Fruit fly (Drosophila melanogaster): ENCODE data around the gene chm.

chm gene

DNA sequence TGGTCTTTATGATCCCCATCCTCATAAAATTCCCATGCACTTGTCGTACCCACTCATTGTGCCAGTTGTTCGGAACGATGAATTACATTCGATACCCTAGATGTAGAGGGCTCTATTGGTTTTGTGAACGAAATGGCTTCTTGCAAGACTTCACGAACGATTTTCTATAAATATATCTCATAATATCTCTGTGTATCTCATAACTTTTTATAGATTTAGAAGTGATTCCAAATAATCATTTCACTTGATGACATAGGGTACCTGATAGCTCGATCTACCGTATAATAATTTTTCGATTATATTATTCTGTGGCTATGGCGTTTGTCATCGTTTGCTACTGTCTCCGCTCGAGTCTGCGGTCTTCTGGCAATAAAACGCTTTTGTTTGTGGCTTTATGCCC lies 15.3 kb upstream of the chm start (continued):
- TF ChIP-seq ac (GFP tag; optimal IDR thresholded peaks at IDR 0.05) (no peak), CoRest (tag; optimal IDR thresholded peaks at IDR 0.05) (peak; percentile 56), tin (GFP tag; optimal IDR thresholded peaks at IDR 0.05) (peak; percentile 51), Lpt (GFP tag; optimal IDR thresholded peaks at IDR 0.05) (no peak), Side (GFP tag; optimal IDR thresholded peaks at IDR 0.05) (peak; percentile 60), hth (optimal IDR thresholded peaks at IDR 0.05) (no peak), p53 (GFP tag; optimal IDR thresholded peaks at IDR 0.05) (no peak), CG12299 (tag; optimal IDR thresholded peaks at IDR 0.05) (peak; percentile 26), CG14667 (GFP tag; IDR thresholded peaks at IDR 0.05) (peak; percentile 75), CG32772 (GFP tag; IDR thresholded peaks at IDR 0.05) (peak; percentile 65), Lim3 (GFP tag; IDR thresholded peaks at IDR 0.05) (no peak), CG15696 (tag; optimal IDR thresholded peaks at IDR 0.05) (no peak), HmgD (GFP tag; optimal IDR thresholded peaks at IDR 0.05) (no peak), MBD-R2 (GFP tag; IDR thresholded peaks at IDR 0.05) (peak; percentile 20; the same call in 1 of the 2 replicates), CG4360 (GFP tag; IDR thresholded peaks at IDR 0.05) (no peak), Oli (tag; optimal IDR thresholded peaks at IDR 0.05) (peak; percentile 71), CG1647 (GFP tag; optimal IDR thresholded peaks at IDR 0.05) (no peak), fd102C (GFP tag; optimal IDR thresholded peaks at IDR 0.05) (no peak), nerfin-2 (GFP tag; IDR thresholded peaks at IDR 0.05; ENCODE audit: partially characterized antibody) (no peak), pb (GFP tag; optimal IDR thresholded peaks at IDR 0.05) (no peak), CG4328 (GFP tag; optimal IDR thresholded peaks at IDR 0.05) (no peak), trem (tag; optimal IDR thresholded peaks at IDR 0.05) (no peak), cad (GFP tag; optimal IDR thresholded peaks at IDR 0.05) (no peak), sim (GFP tag; IDR thresholded peaks at IDR 0.05) (no peak), CG11695 (GFP tag; IDR thresholded peaks at IDR 0.05) (peak; percentile 81), CG4617 (GFP tag; optimal IDR thresholded peaks at IDR 0.05; ENCODE audit: borderline replicate concordance) (no peak), zen2 (GFP tag; IDR thresholded peaks at IDR 0.05; ENCODE audit: partially characterized antibody) (no peak), CG10462 (GFP tag; optimal IDR thresholded peaks at IDR 0.05) (no peak), Ets65A (GFP tag) (peak; percentile 52), klu (GFP tag; IDR thresholded peaks at IDR 0.05) (peak; percentile 58; the same call in 1 of the 2 replicates), CG3847 (GFP tag; IDR thresholded peaks at IDR 0.05) (peak; percentile 53; the same call in 1 of the 2 replicates), wdn (GFP tag; IDR thresholded peaks at IDR 0.05) (0 out of 2 replicates have a peak, but pooled peaks have one; percentile 37), Nf-YA (GFP tag; IDR thresholded peaks at IDR 0.05) (0 out of 2 replicates have a peak, but pooled peaks have one; percentile 26), da (GFP tag; optimal IDR thresholded peaks at IDR 0.05) (no peak), CG10959 (GFP tag; IDR thresholded peaks at IDR 0.05) (0 out of 2 replicates have a peak, but pooled peaks have one; percentile 22), Mad (GFP tag; optimal IDR thresholded peaks at IDR 0.05) (no peak), dm (GFP tag; optimal IDR thresholded peaks at IDR 0.05) (no peak), CG16863 (GFP tag; optimal IDR thresholded peaks at IDR 0.05) (no peak), Usf (GFP tag; optimal IDR thresholded peaks at IDR 0.05) (no peak), aop (GFP tag; IDR thresholded peaks at IDR 0.05) (no peak), CG8944 (GFP tag; optimal IDR thresholded peaks at IDR 0.05) (peak; percentile 31), Opbp (GFP tag; IDR thresholded peaks at IDR 0.05; ENCODE audit: partially characterized antibody) (no peak), pho (GFP tag; optimal IDR thresholded peaks at IDR 0.05) (peak; percentile 27), salm (tag; optimal IDR thresholded peaks at IDR 0.05) (peak; percentile 25), CG11560 (tag; IDR thresholded peaks at IDR 0.05) (no peak), CrebB (tag; optimal IDR thresholded peaks at IDR 0.05) (no peak), CG3065 (GFP tag; optimal IDR thresholded peaks at IDR 0.05) (no peak), CG8924 (tag; optimal IDR thresholded peaks at IDR 0.05) (peak; percentile 67), gcm (GFP tag; optimal IDR thresholded peaks at IDR 0.05) (peak; percentile 19), D19B (GFP tag; optimal IDR thresholded peaks at IDR 0.05) (peak; percentile 63), CG14965 (GFP tag; optimal IDR thresholded peaks at IDR 0.05; ENCODE audit: borderline replicate concordance) (no peak), tx (GFP tag; optimal IDR thresholded peaks at IDR 0.05) (no peak), CG8478 (optimal IDR thresholded peaks at IDR 0.05) (no peak)

All from whole organism, embryonic.